Fruit fly (Drosophila melanogaster): ENCODE measurements around the gene CG43121.

Gene CG43121

dm6 chr3L:14671546-14671945 lies 691 bp downstream of the CG43121 start:
- TF ChIP-seq bab1 (GFP tag; optimal IDR thresholded peaks at IDR 0.05) (no peak), kay (GFP tag; ENCODE audit: borderline replicate concordance) (peak; percentile 41), cic (GFP tag; optimal IDR thresholded peaks at IDR 0.05) (no peak)

dm6 chr3L:14668638-14669037 lies 3.6 kb downstream of the CG43121 start:
- TF ChIP-seq pad (GFP tag; optimal IDR thresholded peaks at IDR 0.05) (no peak), CG5204 (GFP tag; optimal IDR thresholded peaks at IDR 0.05) (no peak), CG7045 (GFP tag; optimal IDR thresholded peaks at IDR 0.05) (no peak)

dm6 chr3L:14665802-14666351 lies 6.4 kb downstream of the CG43121 start:
- TF ChIP-seq kay (GFP tag; ENCODE audit: borderline replicate concordance) (no peak), CG7045 (GFP tag; optimal IDR thresholded peaks at IDR 0.05) (no peak), CG14711 (tag; optimal IDR thresholded peaks at IDR 0.05) (peak; percentile 39), CG11617 (GFP tag; optimal IDR thresholded peaks at IDR 0.05) (no peak), ovo (GFP tag; optimal IDR thresholded peaks at IDR 0.05) (no peak), Hr96 (GFP tag; optimal IDR thresholded peaks at IDR 0.05) (no peak), CG7101 (tag; optimal IDR thresholded peaks at IDR 0.05) (peak; percentile 9), bab1 (GFP tag; optimal IDR thresholded peaks at IDR 0.05) (peak; percentile 16)

- TF ChIP-seq Crg-1 (GFP tag; optimal IDR thresholded peaks at IDR 0.05) (no peak), CG33017 (tag; optimal IDR thresholded peaks at IDR 0.05) (no peak), CG1620 (GFP tag; optimal IDR thresholded peaks at IDR 0.05) (no peak), ovo (GFP tag; optimal IDR thresholded peaks at IDR 0.05) (no peak), bab1 (GFP tag; optimal IDR thresholded peaks at IDR 0.05) (no peak), CG7101 (tag; optimal IDR thresholded peaks at IDR 0.05) (no peak), CG14711 (tag; optimal IDR thresholded peaks at IDR 0.05) (no peak), tj (GFP tag; optimal IDR thresholded peaks at IDR 0.05) (no peak), Mnt (GFP tag; optimal IDR thresholded peaks at IDR 0.05) (no peak)
Measured at dm6 chr3L:14664390-14664789, 7.8 kb downstream of the CG43121 start.

dm6 chr3L:14663750-14664149 lies 8.5 kb downstream of the CG43121 start:
- TF ChIP-seq kay (GFP tag; ENCODE audit: borderline replicate concordance), result no peak
- no peak for TF ChIP-seq tj (GFP tag; optimal IDR thresholded peaks at IDR 0.05)
- no peak for TF ChIP-seq CG7101 (tag; optimal IDR thresholded peaks at IDR 0.05)
- no peak for TF ChIP-seq cnc (optimal IDR thresholded peaks at IDR 0.05)
- TF ChIP-seq CG7045 (GFP tag; optimal IDR thresholded peaks at IDR 0.05), result no peak
- TF ChIP-seq CG33017 (tag; optimal IDR thresholded peaks at IDR 0.05), result no peak
- no peak for TF ChIP-seq Clk (GFP tag; optimal IDR thresholded peaks at IDR 0.05)
- TF ChIP-seq toe (GFP tag; optimal IDR thresholded peaks at IDR 0.05), result no peak
- TF ChIP-seq CG12768 (GFP tag; optimal IDR thresholded peaks at IDR 0.05), result no peak
- TF ChIP-seq ovo (GFP tag; optimal IDR thresholded peaks at IDR 0.05), result no peak
- TF ChIP-seq pad (GFP tag; optimal IDR thresholded peaks at IDR 0.05), result no peak
- no peak for TF ChIP-seq Mnt (GFP tag; optimal IDR thresholded peaks at IDR 0.05)
- no peak for TF ChIP-seq CG5204 (GFP tag; optimal IDR thresholded peaks at IDR 0.05)

dm6 chr3L:14661567-14662258 lies 10.5 kb downstream of the CG43121 start:
- TF ChIP-seq Clk (GFP tag; optimal IDR thresholded peaks at IDR 0.05) (no peak), CG11617 (GFP tag; optimal IDR thresholded peaks at IDR 0.05) (no peak), toe (GFP tag; optimal IDR thresholded peaks at IDR 0.05) (no peak), pad (GFP tag; optimal IDR thresholded peaks at IDR 0.05) (no peak), cic (GFP tag; optimal IDR thresholded peaks at IDR 0.05) (no peak), CG14711 (tag; optimal IDR thresholded peaks at IDR 0.05) (no peak), CG7101 (tag; optimal IDR thresholded peaks at IDR 0.05) (no peak), ovo (GFP tag; optimal IDR thresholded peaks at IDR 0.05) (no peak)

- no peak for TF ChIP-seq CG14711 (tag; optimal IDR thresholded peaks at IDR 0.05)
- TF ChIP-seq bab1 (GFP tag; optimal IDR thresholded peaks at IDR 0.05), result no peak
- TF ChIP-seq CG1620 (GFP tag; optimal IDR thresholded peaks at IDR 0.05), result no peak
- TF ChIP-seq CG11617 (GFP tag; optimal IDR thresholded peaks at IDR 0.05), result no peak
- TF ChIP-seq cic (GFP tag; optimal IDR thresholded peaks at IDR 0.05), result no peak
Measured at dm6 chr3L:14659954-14660907, 12.0 kb downstream of the CG43121 start.
